Fruit fly (Drosophila melanogaster) whole organism, embryonic: ENCODE measurements around the gene CG13609.

Experiments
- Blimp-1 ChIP-seq: fragments of 200-800 bp; sonication (Bioruptor generic); optimal IDR thresholded peaks from 3 replicates; lab custom pipeline; 2018; ENCODE audit warnings: missing biosample characterization, missing genetic modification characterization, mild to moderate bottlenecking, moderate library complexity, missing genetic modification reagents
- CG10321 ChIP-seq: fragments of 200-800 bp; sonication (Bioruptor generic); IDR thresholded peaks from 2 replicates; pipeline ENCODE4 v1.3.6; 2022; ENCODE audit warnings: missing biosample characterization, missing genetic modification characterization
- CG10979 ChIP-seq: fragments of 200-800 bp; sonication (Bioruptor generic); optimal IDR thresholded peaks from 2 replicates; lab custom pipeline; 2018; ENCODE audit warnings: missing biosample characterization, mild to moderate bottlenecking, missing genetic modification characterization, moderate library complexity
- CG11247 ChIP-seq: fragments of 200-800 bp; sonication (Bioruptor generic); IDR thresholded peaks from 2 replicates; pipeline ENCODE4 v1.3.6; 2022; ENCODE audit warnings: missing biosample characterization, missing genetic modification characterization
- CG11723 ChIP-seq: fragments of 200-800 bp; sonication (Bioruptor generic); optimal IDR thresholded peaks from 2 replicates; lab custom pipeline; 2017; ENCODE audit warnings: missing biosample characterization, mild to moderate bottlenecking, missing genetic modification characterization
- CG12104 ChIP-seq: fragments of 200-800 bp; sonication (Bioruptor generic); optimal IDR thresholded peaks from 3 replicates; lab custom pipeline; 2016; ENCODE audit warnings: missing biosample characterization, missing genetic modification characterization
- CG12299 ChIP-seq: fragments of 200-800 bp; sonication (Bioruptor generic); optimal IDR thresholded peaks from 2 replicates; lab custom pipeline; 2018; ENCODE audit warnings: missing biosample characterization, mild to moderate bottlenecking, missing genetic modification characterization
- CG13624 ChIP-seq: fragments of 200-800 bp; sonication (Bioruptor generic); optimal IDR thresholded peaks from 2 replicates; lab custom pipeline; 2016; ENCODE audit warnings: missing biosample characterization, missing genetic modification characterization
- CG13775 ChIP-seq: fragments of 200-800 bp; sonication (Bioruptor generic); optimal IDR thresholded peaks from 3 replicates; lab custom pipeline; 2017; ENCODE audit warnings: missing biosample characterization, mild to moderate bottlenecking, missing genetic modification characterization
- CG14667 ChIP-seq: fragments of 200-800 bp; sonication (Bioruptor generic); IDR thresholded peaks from 2 replicates; pipeline ENCODE4 v1.3.6; 2022; ENCODE audit warnings: missing biosample characterization, missing genetic modification characterization
- CG15269 ChIP-seq: fragments of 200-800 bp; sonication (Bioruptor generic); optimal IDR thresholded peaks from 2 replicates; lab custom pipeline; 2018; ENCODE audit warnings: missing biosample characterization, mild to moderate bottlenecking, missing genetic modification characterization, moderate library complexity
- CG1529 ChIP-seq: fragments of 200-800 bp; sonication (Bioruptor generic); optimal IDR thresholded peaks from 3 replicates; lab custom pipeline; 2018; ENCODE audit warnings: missing biosample characterization, missing genetic modification characterization
- CG17612 ChIP-seq: fragments of 200-800 bp; sonication (Bioruptor generic); IDR thresholded peaks from 2 replicates; pipeline ENCODE4 v1.3.6; 2022; ENCODE audit warnings: missing biosample characterization, missing genetic modification characterization
- CG17912 ChIP-seq: fragments of 200-800 bp; sonication (Bioruptor generic); optimal IDR thresholded peaks from 2 replicates; lab custom pipeline; 2018; ENCODE audit warnings: missing biosample characterization, mild to moderate bottlenecking, missing genetic modification characterization
- CG34422 ChIP-seq: fragments of 200-800 bp; sonication (Bioruptor generic); IDR thresholded peaks from 3 replicates; pipeline ENCODE4 v1.3.6; 2022; ENCODE audit warnings: missing biosample characterization, missing genetic modification characterization
- CG5180 ChIP-seq: fragments of 200-800 bp; sonication (Bioruptor generic); optimal IDR thresholded peaks from 3 replicates; lab custom pipeline; 2017; ENCODE audit warnings: missing biosample characterization, missing genetic modification characterization, mild to moderate bottlenecking, moderate library complexity, missing genetic modification reagents
- CG6272 ChIP-seq: fragments of 200-800 bp; sonication (Bioruptor generic); IDR thresholded peaks from 2 replicates; pipeline ENCODE4 v1.3.6; 2022; ENCODE audit warnings: missing biosample characterization, missing genetic modification characterization
- CG7963 ChIP-seq: fragments of 200-800 bp; sonication (Bioruptor generic); IDR thresholded peaks from 3 replicates; pipeline ENCODE4 v1.3.6; 2022; ENCODE audit warnings: missing biosample characterization, missing genetic modification characterization; ENCODE audit not compliant: partially characterized antibody
- CG9932 ChIP-seq: fragments of 200-800 bp; sonication (Bioruptor generic); IDR thresholded peaks from 2 replicates; pipeline ENCODE4 v1.3.6; 2022; ENCODE audit warnings: missing biosample characterization, missing genetic modification characterization
- D ChIP-seq, 2 experiments: fragments of 200-800 bp in 1 of 2; fragments of >200 bp in 1 of 2; sonication (Bioruptor generic) in 1 of 2; optimal IDR thresholded peaks; 2 replicates in 1 of 2; 3 replicates in 1 of 2; lab custom pipeline; 2017; ENCODE audit warnings: mild to moderate bottlenecking in 1 of 2, missing biosample characterization in 1 of 2, missing genetic modification characterization in 1 of 2, missing genetic modification reagents in 1 of 2
- E2f1 ChIP-seq: fragments of 200-800 bp; sonication (Bioruptor generic); IDR thresholded peaks from 2 replicates; pipeline ENCODE4 v1.3.6; 2022; ENCODE audit warnings: missing biosample characterization, missing genetic modification characterization
- HLHmδ ChIP-seq: fragments of 200-800 bp; sonication (Bioruptor generic); optimal IDR thresholded peaks from 2 replicates; lab custom pipeline; 2018; ENCODE audit warnings: missing biosample characterization, mild to moderate bottlenecking, missing genetic modification characterization, moderate library complexity
- MESR4 ChIP-seq: fragments of 200-800 bp; sonication (Bioruptor generic); optimal IDR thresholded peaks from 2 replicates; lab custom pipeline; 2018; ENCODE audit warnings: missing biosample characterization, mild to moderate bottlenecking, missing genetic modification characterization, moderate library complexity
- Mrtf ChIP-seq: fragments of 200-800 bp; sonication (Bioruptor generic); IDR thresholded peaks from 3 replicates; pipeline ENCODE4 v1.3.6; 2022; ENCODE audit warnings: missing biosample characterization, missing genetic modification characterization
- Ravus ChIP-seq: fragments of 200-800 bp; sonication (Bioruptor generic); IDR thresholded peaks from 2 replicates; pipeline ENCODE4 v1.3.6; 2022; ENCODE audit warnings: missing biosample characterization, missing genetic modification characterization
- Spps ChIP-seq: fragments of 200-800 bp; sonication (Bioruptor generic); optimal IDR thresholded peaks from 2 replicates; lab custom pipeline; 2018; ENCODE audit warnings: missing biosample characterization, mild to moderate bottlenecking, missing genetic modification characterization
- Ssrp ChIP-seq: fragments of 200-800 bp; sonication (Bioruptor generic); optimal IDR thresholded peaks from 2 replicates; lab custom pipeline; 2018; ENCODE audit warnings: missing biosample characterization, mild to moderate bottlenecking, missing genetic modification characterization, moderate library complexity
- Xbp1 ChIP-seq: fragments of 200-800 bp; sonication (Bioruptor generic); optimal IDR thresholded peaks from 3 replicates; lab custom pipeline; 2016; ENCODE audit warnings: missing biosample characterization, mild to moderate bottlenecking, missing genetic modification characterization
- Xrp1 ChIP-seq: fragments of 200-800 bp; sonication (Bioruptor generic); IDR thresholded peaks from 2 replicates; pipeline ENCODE4 v1.3.6; 2022; ENCODE audit warnings: missing biosample characterization, missing genetic modification characterization
- corto ChIP-seq: fragments of 200-800 bp; sonication (Bioruptor generic); optimal IDR thresholded peaks from 2 replicates; lab custom pipeline; 2016; ENCODE audit warnings: missing biosample characterization, mild to moderate bottlenecking, missing genetic modification characterization, moderate library complexity
- croc ChIP-seq: fragments of 200-800 bp; sonication (Bioruptor generic); conservative IDR thresholded peaks from 3 replicates; pipeline ENCODE4 v1.3.6; 2022; ENCODE audit warnings: missing biosample characterization, missing genetic modification characterization
- dati ChIP-seq: fragments of 200-800 bp; sonication (Bioruptor generic); IDR thresholded peaks from 2 replicates; pipeline ENCODE4 v1.3.6; 2022; ENCODE audit warnings: missing biosample characterization, missing genetic modification characterization
- dm ChIP-seq: fragments of 200-800 bp; sonication (Bioruptor generic); optimal IDR thresholded peaks from 3 replicates; lab custom pipeline; 2016; ENCODE audit warnings: missing biosample characterization, missing genetic modification characterization
- ewg ChIP-seq: fragments of 200-800 bp; sonication (Bioruptor generic); optimal IDR thresholded peaks from 3 replicates; lab custom pipeline; 2017; ENCODE audit warnings: mild to moderate bottlenecking, missing biosample characterization, missing genetic modification reagents, missing genetic modification characterization
- exex ChIP-seq: fragments of 200-800 bp; sonication (Bioruptor generic); optimal IDR thresholded peaks from 4 replicates; lab custom pipeline; 2018; ENCODE audit warnings: missing biosample characterization, mild to moderate bottlenecking, missing genetic modification characterization, moderate library complexity
- fd102C ChIP-seq: fragments of 200-800 bp; sonication (Bioruptor generic); optimal IDR thresholded peaks from 2 replicates; lab custom pipeline; 2018; ENCODE audit warnings: missing biosample characterization, mild to moderate bottlenecking, missing genetic modification characterization, moderate library complexity
- gcm ChIP-seq: fragments of 200-800 bp; sonication (Bioruptor generic); optimal IDR thresholded peaks from 2 replicates; lab custom pipeline; 2019; ENCODE audit warnings: missing biosample characterization, mild to moderate bottlenecking, missing genetic modification characterization, moderate library complexity
- gcm2 ChIP-seq: fragments of 200-800 bp; sonication (Bioruptor generic); optimal IDR thresholded peaks from 2 replicates; lab custom pipeline; 2016; ENCODE audit warnings: missing biosample characterization, missing genetic modification characterization
- jing ChIP-seq: fragments of 200-800 bp; sonication (Bioruptor generic); optimal IDR thresholded peaks from 2 replicates; lab custom pipeline; 2018; ENCODE audit warnings: missing biosample characterization, mild to moderate bottlenecking, missing genetic modification characterization
- pho ChIP-seq: fragments of 200-800 bp; sonication (Bioruptor generic); optimal IDR thresholded peaks from 2 replicates; lab custom pipeline; 2016; ENCODE audit warnings: missing biosample characterization, missing genetic modification characterization
- phol ChIP-seq: fragments of 200-800 bp; sonication (Bioruptor generic); optimal IDR thresholded peaks from 3 replicates; lab custom pipeline; 2018; ENCODE audit warnings: missing biosample characterization, mild to moderate bottlenecking, missing genetic modification characterization, moderate library complexity
- pita ChIP-seq: fragments of 200-800 bp; sonication (Bioruptor generic); optimal IDR thresholded peaks from 2 replicates; lab custom pipeline; 2017; ENCODE audit warnings: missing biosample characterization, mild to moderate bottlenecking, missing genetic modification characterization
- row ChIP-seq: fragments of 200-800 bp; sonication (Bioruptor generic); IDR thresholded peaks from 3 replicates; pipeline ENCODE4 v1.3.6; 2022; ENCODE audit warnings: missing biosample characterization, missing genetic modification characterization
- scrt ChIP-seq: fragments of 200-800 bp; sonication (Bioruptor generic); optimal IDR thresholded peaks from 2 replicates; lab custom pipeline; 2018; ENCODE audit warnings: missing biosample characterization, mild to moderate bottlenecking, missing genetic modification characterization, moderate library complexity
- slbo ChIP-seq: fragments of 200-800 bp; sonication (Bioruptor generic); IDR thresholded peaks from 2 replicates; pipeline ENCODE4 v1.3.6; 2022; ENCODE audit warnings: missing biosample characterization, missing genetic modification characterization
- trh ChIP-seq: fragments of 200-800 bp; sonication (Bioruptor generic); optimal IDR thresholded peaks from 2 replicates; lab custom pipeline; 2016; ENCODE audit warnings: missing biosample characterization, missing genetic modification characterization
- unpg ChIP-seq: fragments of 200-800 bp; sonication (Bioruptor generic); optimal IDR thresholded peaks from 3 replicates; lab custom pipeline; 2018; ENCODE audit warnings: missing biosample characterization, mild to moderate bottlenecking, missing genetic modification characterization, moderate library complexity
- zf30C ChIP-seq: fragments of 200-800 bp; sonication (Bioruptor generic); optimal IDR thresholded peaks from 3 replicates; lab custom pipeline; 2018; ENCODE audit warnings: missing biosample characterization, mild to moderate bottlenecking, missing genetic modification characterization

The CG13609 gene

dm6 chr3R:24230423-24231205, 3.8 kb downstream of the CG13609 start, which contains the start of gene mask (continued):
- peak; percentile 72 for TF ChIP-seq CG13624
- peak; percentile 65 for TF ChIP-seq CG9932 (GFP tag; lab: Robert Waterston, UW)
- TF ChIP-seq dati (GFP tag; lab: Robert Waterston, UW) = peak; percentile 55; the same call in 1 of the 2 replicates
- TF ChIP-seq Xbp1 (GFP tag; lab: Kevin White, UChicago) = peak; percentile 74
- TF ChIP-seq CG10979 = peak; percentile 25
- peak; percentile 77 for TF ChIP-seq dm (GFP tag; lab: Kevin White, UChicago)
- no peak for TF ChIP-seq corto (GFP tag; lab: Kevin White, UChicago)
- peak; percentile 78 for TF ChIP-seq gcm2 (GFP tag; lab: Kevin White, UChicago)
- TF ChIP-seq fd102C (GFP tag; lab: Kevin White, UChicago) = peak; percentile 50
- peak; percentile 84 for TF ChIP-seq MESR4
- peak; percentile 34 for TF ChIP-seq trh (GFP tag; lab: Kevin White, UChicago)
- TF ChIP-seq Blimp-1 (GFP tag; lab: Kevin White, UChicago) = peak; percentile 10
- peak; percentile 89 for TF ChIP-seq CG13775 (GFP tag; lab: Kevin White, UChicago)
- peak; percentile 34 for TF ChIP-seq Ssrp (tag; lab: Kevin White, UChicago)
- peak; percentile 54 for TF ChIP-seq CG12299
- no peak for TF ChIP-seq CG5180 (GFP tag; lab: Kevin White, UChicago)
- TF ChIP-seq scrt (GFP tag; lab: Kevin White, UChicago) = peak; percentile 64
- TF ChIP-seq CG11723 (GFP tag; lab: Kevin White, UChicago) = peak; percentile 70
- peak; percentile 42 for TF ChIP-seq gcm (GFP tag; lab: Kevin White, UChicago)
- no peak for TF ChIP-seq D (optimal IDR thresholded peaks at IDR 0.05; lab: Kevin White, UChicago)
- peak; percentile 63 for TF ChIP-seq D (GFP tag; optimal IDR thresholded peaks at IDR 0.05; lab: Kevin White, UChicago)
- peak; percentile 98 for TF ChIP-seq phol (tag; lab: Kevin White, UChicago)
- no peak for TF ChIP-seq Xrp1 (GFP tag; lab: Robert Waterston, UW)
- TF ChIP-seq Mrtf = peak; percentile 52; the same call in 2 of the 3 replicates
- TF ChIP-seq Spps = peak; percentile 66
- TF ChIP-seq CG6272 (GFP tag; lab: Robert Waterston, UW) = peak; percentile 66
- peak; percentile 56 for TF ChIP-seq CG15269 (tag; lab: Kevin White, UChicago)
- TF ChIP-seq CG10321 (GFP tag; lab: Robert Waterston, UW) = peak; percentile 96
- TF ChIP-seq zf30C (GFP tag; lab: Kevin White, UChicago) = no peak
- TF ChIP-seq row = peak; percentile 48; the same call in 1 of the 3 replicates
- TF ChIP-seq slbo (GFP tag; lab: Robert Waterston, UW) = peak; percentile 79
- peak; percentile 67 for TF ChIP-seq CG14667
- TF ChIP-seq CG1529 = peak; percentile 26
- TF ChIP-seq jing (GFP tag; lab: Kevin White, UChicago) = no peak
- peak; percentile 91 for TF ChIP-seq HLHmδ (GFP tag; lab: Kevin White, UChicago)
- TF ChIP-seq CG11247 = peak; percentile 87
- TF ChIP-seq ewg (GFP tag; lab: Kevin White, UChicago) = peak; percentile 43
- peak; percentile 95 for TF ChIP-seq CG17912 (GFP tag; lab: Kevin White, UChicago)
- peak; percentile 33; the same call in 1 of the 2 replicates for TF ChIP-seq CG17612 (GFP tag; lab: Robert Waterston, UW)
- TF ChIP-seq CG34422 = peak; percentile 79
- TF ChIP-seq pho = peak; percentile 71
- TF ChIP-seq unpg (GFP tag; lab: Kevin White, UChicago) = peak; percentile 61
- TF ChIP-seq E2f1 (GFP tag; lab: Robert Waterston, UW) = peak; percentile 51
- TF ChIP-seq pita (GFP tag; lab: Kevin White, UChicago) = no peak
- peak; percentile 81 for TF ChIP-seq CG12104 (GFP tag; lab: Kevin White, UChicago)
- peak; percentile 35 for TF ChIP-seq exex (tag; lab: Kevin White, UChicago)
- TF ChIP-seq CG7963 = 0 out of 3 replicates have a peak, but pooled peaks have one; percentile 32
- 0 out of 3 replicates have a peak, but pooled peaks have one; percentile 26 for TF ChIP-seq croc (GFP tag; lab: Robert Waterston, UW)
- TF ChIP-seq Ravus = no peak
